Fruit fly (Drosophila melanogaster) whole organism, embryonic: ENCODE results near the gene Wdr62.

Experiments
- B-H2 ChIP-seq: fragments of 200-800 bp; sonication (Bioruptor generic); optimal IDR thresholded peaks from 2 replicates; lab custom pipeline; 2018; ENCODE audit warnings: missing biosample characterization, mild to moderate bottlenecking, missing genetic modification characterization
- C15 ChIP-seq: fragments of 200-800 bp; sonication (Bioruptor generic); IDR thresholded peaks from 3 replicates; pipeline ENCODE4 v1.3.6; 2022; ENCODE audit warnings: missing biosample characterization, missing genetic modification characterization
- CG11696 ChIP-seq: fragments of 200-800 bp; sonication (Bioruptor generic); IDR thresholded peaks from 2 replicates; pipeline ENCODE4 v1.3.6; 2022; ENCODE audit warnings: missing biosample characterization, missing genetic modification characterization
- CG12104 ChIP-seq: fragments of 200-800 bp; sonication (Bioruptor generic); optimal IDR thresholded peaks from 3 replicates; lab custom pipeline; 2016; ENCODE audit warnings: missing biosample characterization, missing genetic modification characterization
- CG12299 ChIP-seq: fragments of 200-800 bp; sonication (Bioruptor generic); optimal IDR thresholded peaks from 2 replicates; lab custom pipeline; 2018; ENCODE audit warnings: missing biosample characterization, mild to moderate bottlenecking, missing genetic modification characterization
- CG14965 ChIP-seq: fragments of 200-800 bp; sonication (Bioruptor generic); optimal IDR thresholded peaks from 2 replicates; lab custom pipeline; 2016; ENCODE audit warnings: missing biosample characterization, missing genetic modification characterization, borderline replicate concordance
- CG15011 ChIP-seq: fragments of 200-800 bp; sonication (Bioruptor generic); optimal IDR thresholded peaks from 3 replicates; lab custom pipeline; 2018; ENCODE audit warnings: missing biosample characterization, mild to moderate bottlenecking, missing genetic modification characterization
- CG16779 ChIP-seq: fragments of 200-800 bp; sonication (Bioruptor generic); IDR thresholded peaks from 2 replicates; pipeline ENCODE4 v1.3.6; 2022; ENCODE audit warnings: missing biosample characterization, missing genetic modification characterization
- CG30020 ChIP-seq: fragments of 200-800 bp; optimal IDR thresholded peaks from 2 replicates; lab custom pipeline; 2019; ENCODE audit warnings: missing biosample characterization, mild to moderate bottlenecking, missing genetic modification characterization, moderate library complexity
- CG3726 ChIP-seq: fragments of 200-800 bp; sonication (Bioruptor generic); IDR thresholded peaks from 3 replicates; pipeline ENCODE4, ENCODE4 v1.3.6; 2022; ENCODE audit warnings: missing biosample characterization, missing genetic modification characterization
- CG43689 ChIP-seq: fragments of 200-800 bp; sonication (Bioruptor generic); IDR thresholded peaks from 2 replicates; pipeline ENCODE4 v1.3.6; 2022; ENCODE audit warnings: missing biosample characterization, missing genetic modification characterization
- CG4404 ChIP-seq: fragments of 200-800 bp; sonication (Bioruptor generic); IDR thresholded peaks from 2 replicates; pipeline ENCODE4 v1.3.6; 2022; ENCODE audit warnings: missing biosample characterization, missing genetic modification characterization
- CG6683 ChIP-seq: fragments of 200-800 bp; sonication (Bioruptor generic); optimal IDR thresholded peaks from 2 replicates; lab custom pipeline; 2017; ENCODE audit warnings: missing biosample characterization, mild to moderate bottlenecking, missing genetic modification characterization, missing genetic modification reagents
- CG8359 ChIP-seq: fragments of 200-800 bp; sonication (Bioruptor generic); optimal IDR thresholded peaks from 2 replicates; lab custom pipeline; 2017; ENCODE audit warnings: missing biosample characterization, mild to moderate bottlenecking, missing genetic modification characterization, borderline replicate concordance
- CG9437 ChIP-seq: fragments of 200-800 bp; sonication (Bioruptor generic); optimal IDR thresholded peaks from 2 replicates; lab custom pipeline; 2018; ENCODE audit warnings: missing biosample characterization, mild to moderate bottlenecking, missing genetic modification characterization
- CG9817 ChIP-seq: fragments of 200-800 bp; sonication (Bioruptor generic); optimal IDR thresholded peaks from 2 replicates; lab custom pipeline; 2018; ENCODE audit warnings: missing biosample characterization, mild to moderate bottlenecking, missing genetic modification characterization, moderate library complexity
- CkIIα-i1 ChIP-seq: fragments of 200-800 bp; sonication (Bioruptor generic); IDR thresholded peaks from 2 replicates; pipeline ENCODE4 v1.3.6; 2022; ENCODE audit warnings: missing biosample characterization, missing genetic modification characterization
- CoRest ChIP-seq: fragments of 200-800 bp; sonication (Bioruptor generic); optimal IDR thresholded peaks from 3 replicates; lab custom pipeline; 2018; ENCODE audit warnings: missing biosample characterization, mild to moderate bottlenecking, missing genetic modification characterization, moderate library complexity
- Ets97D ChIP-seq: fragments of 200-800 bp; sonication (Bioruptor generic); optimal IDR thresholded peaks from 3 replicates; lab custom pipeline; 2016; ENCODE audit warnings: missing biosample characterization, missing genetic modification characterization
- Fer1 ChIP-seq: fragments of 200-800 bp; sonication (Bioruptor generic); optimal IDR thresholded peaks from 2 replicates; lab custom pipeline; 2017; ENCODE audit warnings: missing biosample characterization, mild to moderate bottlenecking, missing genetic modification characterization
- GATAe ChIP-seq: fragments of 200-800 bp; sonication (Bioruptor generic); conservative IDR thresholded peaks from 2 replicates; pipeline ENCODE4 v1.3.6; 2022; ENCODE audit warnings: missing biosample characterization, missing genetic modification characterization
- Hr78 ChIP-seq, 2 experiments: fragments of 200-800 bp in 1 of 2; fragments of >200 bp in 1 of 2; sonication (Bioruptor generic) in 1 of 2; optimal IDR thresholded peaks; 2 replicates each; lab custom pipeline; 2017 to 2019; ENCODE audit warnings: missing biosample characterization in 2 of 2, missing genetic modification characterization in 2 of 2, mild to moderate bottlenecking in 1 of 2, moderate library complexity in 1 of 2
- Lpt ChIP-seq: fragments of >200 bp; optimal IDR thresholded peaks from 2 replicates; lab custom pipeline; 2018; ENCODE audit warnings: missing biosample characterization, missing genetic modification characterization
- NK7.1 ChIP-seq: fragments of 200-800 bp; sonication (Bioruptor generic); optimal IDR thresholded peaks from 3 replicates; lab custom pipeline; 2016; ENCODE audit warnings: missing biosample characterization, missing genetic modification characterization
- Pdp1 ChIP-seq, 2 experiments: fragments of 200-800 bp; sonication (Bioruptor generic); optimal IDR thresholded peaks; 3 replicates each; lab custom pipeline; 2016; ENCODE audit warnings: missing biosample characterization in 2 of 2, missing genetic modification characterization in 2 of 2, mild to moderate bottlenecking in 1 of 2, moderate library complexity in 1 of 2
- Six4 ChIP-seq: fragments of 200-800 bp; sonication (Bioruptor generic); optimal IDR thresholded peaks from 2 replicates; lab custom pipeline; 2016; ENCODE audit warnings: missing biosample characterization, missing genetic modification characterization
- abd-A ChIP-seq: fragments of 200-800 bp; sonication (Bioruptor generic); optimal IDR thresholded peaks from 3 replicates; lab custom pipeline; 2019; ENCODE audit warnings: missing biosample characterization, mild to moderate bottlenecking, missing genetic modification characterization, moderate library complexity
- chinmo ChIP-seq: fragments of 200-800 bp; sonication (Bioruptor generic); IDR thresholded peaks from 4 replicates; pipeline ENCODE4 v1.3.6; 2022; ENCODE audit warnings: missing biosample characterization, missing genetic modification characterization; ENCODE audit not compliant: partially characterized antibody
- chm ChIP-seq: fragments of 200-800 bp; sonication (Bioruptor generic); IDR thresholded peaks from 2 replicates; pipeline ENCODE4 v1.3.6; 2022; ENCODE audit warnings: missing biosample characterization, missing genetic modification characterization
- dan ChIP-seq: fragments of 200-800 bp; sonication (Bioruptor generic); IDR thresholded peaks from 2 replicates; pipeline ENCODE4 v1.3.6; 2022; ENCODE audit warnings: missing biosample characterization, missing genetic modification characterization
- fu2 ChIP-seq: fragments of 200-800 bp; sonication (Bioruptor generic); optimal IDR thresholded peaks from 2 replicates; lab custom pipeline; 2016; ENCODE audit warnings: missing biosample characterization, missing genetic modification characterization
- grn ChIP-seq: fragments of 200-800 bp; sonication (Bioruptor generic); optimal IDR thresholded peaks from 3 replicates; lab custom pipeline; 2017; ENCODE audit warnings: missing biosample characterization, missing genetic modification characterization
- gro ChIP-seq: fragments of 200-800 bp; sonication (Bioruptor generic); optimal IDR thresholded peaks from 2 replicates; lab custom pipeline; 2016; ENCODE audit warnings: missing biosample characterization, missing genetic modification characterization
- ham ChIP-seq: fragments of 200-800 bp; sonication (Bioruptor generic); IDR thresholded peaks from 2 replicates; pipeline ENCODE4 v1.3.6; 2022; ENCODE audit warnings: missing biosample characterization, missing genetic modification characterization
- hth ChIP-seq: fragments of >200 bp; optimal IDR thresholded peaks from 2 replicates; lab custom pipeline; 2017; ENCODE audit warnings: inconsistent platforms
- maf-S ChIP-seq: fragments of 200-800 bp; sonication (Bioruptor generic); optimal IDR thresholded peaks from 2 replicates; lab custom pipeline; 2016; ENCODE audit warnings: missing biosample characterization, missing genetic modification characterization
- nau ChIP-seq: fragments of 200-800 bp; sonication (Bioruptor generic); optimal IDR thresholded peaks from 3 replicates; lab custom pipeline; 2017; ENCODE audit warnings: missing biosample characterization, mild to moderate bottlenecking, missing genetic modification characterization, missing genetic modification reagents
- nerfin-2 ChIP-seq: fragments of 200-800 bp; sonication (Bioruptor generic); IDR thresholded peaks from 2 replicates; pipeline ENCODE4 v1.3.6; 2022; ENCODE audit warnings: missing biosample characterization, missing genetic modification characterization; ENCODE audit not compliant: partially characterized antibody
- odd ChIP-seq: fragments of 200-800 bp; sonication (Bioruptor generic); optimal IDR thresholded peaks from 2 replicates; lab custom pipeline; 2017; ENCODE audit warnings: missing biosample characterization, mild to moderate bottlenecking, missing genetic modification characterization
- p53 ChIP-seq: fragments of 200-800 bp; sonication (Bioruptor generic); optimal IDR thresholded peaks from 2 replicates; lab custom pipeline; 2016; ENCODE audit warnings: missing biosample characterization, missing genetic modification characterization
- phol ChIP-seq: fragments of 200-800 bp; sonication (Bioruptor generic); optimal IDR thresholded peaks from 3 replicates; lab custom pipeline; 2018; ENCODE audit warnings: missing biosample characterization, mild to moderate bottlenecking, missing genetic modification characterization, moderate library complexity
- pum ChIP-seq: fragments of 200-800 bp; sonication (Bioruptor generic); optimal IDR thresholded peaks from 2 replicates; lab custom pipeline; 2016; ENCODE audit warnings: missing biosample characterization, missing genetic modification characterization
- ro ChIP-seq: fragments of 200-800 bp; sonication (Bioruptor generic); IDR thresholded peaks from 2 replicates; pipeline ENCODE4 v1.3.6; 2022; ENCODE audit warnings: missing biosample characterization, missing genetic modification characterization
- row ChIP-seq: fragments of 200-800 bp; sonication (Bioruptor generic); IDR thresholded peaks from 3 replicates; pipeline ENCODE4 v1.3.6; 2022; ENCODE audit warnings: missing biosample characterization, missing genetic modification characterization
- seq ChIP-seq: fragments of 200-800 bp; sonication (Bioruptor generic); IDR thresholded peaks from 2 replicates; pipeline ENCODE4 v1.3.6; 2022; ENCODE audit warnings: missing biosample characterization, missing genetic modification characterization
- tgo ChIP-seq: fragments of 200-800 bp; sonication (Bioruptor generic); IDR thresholded peaks from 3 replicates; pipeline ENCODE4 v1.3.6; 2022; ENCODE audit warnings: missing biosample characterization, missing genetic modification characterization
- tup ChIP-seq: fragments of 200-800 bp; sonication (Bioruptor generic); optimal IDR thresholded peaks from 2 replicates; lab custom pipeline; 2016; ENCODE audit warnings: missing biosample characterization, mild to moderate bottlenecking, missing genetic modification characterization, moderate library complexity
- unpg ChIP-seq: fragments of 200-800 bp; sonication (Bioruptor generic); optimal IDR thresholded peaks from 3 replicates; lab custom pipeline; 2018; ENCODE audit warnings: missing biosample characterization, mild to moderate bottlenecking, missing genetic modification characterization, moderate library complexity
- wek ChIP-seq: fragments of 200-800 bp; sonication (Bioruptor generic); optimal IDR thresholded peaks from 3 replicates; lab custom pipeline; 2018; ENCODE audit warnings: missing biosample characterization, mild to moderate bottlenecking, missing genetic modification characterization, moderate library complexity
- zfh1 ChIP-seq: fragments of 200-800 bp; sonication (Bioruptor generic); IDR thresholded peaks from 3 replicates; pipeline ENCODE4 v1.3.6; 2022; ENCODE audit warnings: missing biosample characterization, missing genetic modification characterization

The Wdr62 gene

DNA sequence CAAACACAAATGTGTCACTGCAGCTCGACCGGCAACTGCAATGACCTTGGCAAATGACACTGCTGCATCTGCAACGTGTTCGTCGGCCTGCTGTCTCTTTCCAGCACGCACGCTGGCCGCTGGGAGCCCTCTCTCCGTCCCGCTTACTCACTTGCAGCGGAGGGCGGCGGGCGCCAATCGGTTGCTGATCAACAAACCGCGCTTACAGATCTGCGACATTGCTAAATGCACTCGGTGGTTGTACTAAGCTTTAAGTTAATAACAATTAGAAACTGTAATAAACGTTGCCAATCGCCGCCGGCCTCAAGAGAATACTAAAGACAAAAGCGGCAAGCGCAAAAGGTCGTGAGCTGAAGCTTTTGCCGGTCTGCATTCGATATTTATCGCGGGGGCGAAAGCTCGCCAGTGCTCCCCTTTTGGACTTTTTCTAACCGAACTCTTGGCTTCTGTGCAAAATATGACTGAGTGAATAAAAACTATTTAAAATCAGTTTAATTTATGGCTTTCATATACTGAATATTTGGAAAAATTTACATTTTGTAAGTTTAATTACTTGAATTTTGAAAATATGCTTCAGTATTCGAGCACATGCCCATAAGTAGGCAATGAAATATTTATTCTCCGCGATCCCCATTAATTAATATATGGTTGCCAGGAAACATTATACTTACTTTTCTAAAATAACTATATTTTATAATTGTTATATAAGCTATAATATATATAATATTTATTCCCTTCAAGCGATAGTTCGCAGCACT is 103.2 kb downstream of the Wdr62 start, which contains the start of gene Got2 (continued):
- TF ChIP-seq ham (GFP tag; lab: Robert Waterston, UW) (no peak), row (GFP tag; lab: Robert Waterston, UW) (peak; percentile 85), Hr78 (GFP tag; optimal IDR thresholded peaks at IDR 0.05; lab: Kevin White, UChicago) (peak in 1 of 2 experiments; percentile 83), odd (GFP tag; lab: Kevin White, UChicago) (no peak), CG12104 (GFP tag; lab: Kevin White, UChicago) (no peak), nau (GFP tag; lab: Kevin White, UChicago) (no peak), unpg (no peak), NK7.1 (GFP tag; lab: Kevin White, UChicago) (no peak), CG12299 (no peak), CG14965 (no peak), Six4 (GFP tag; lab: Kevin White, UChicago) (no peak), Lpt (GFP tag; lab: Kevin White, UChicago) (no peak), CG9437 (GFP tag; lab: Kevin White, UChicago) (peak; percentile 61), CG11696 (GFP tag; lab: Robert Waterston, UW) (no peak), CG30020 (tag; lab: Kevin White, UChicago) (no peak), fu2 (GFP tag; lab: Kevin White, UChicago) (peak; percentile 23), wek (GFP tag; lab: Kevin White, UChicago) (no peak), zfh1 (GFP tag; lab: Robert Waterston, UW) (no peak), CG16779 (GFP tag; lab: Robert Waterston, UW) (no peak), B-H2 (GFP tag; lab: Kevin White, UChicago) (no peak), hth (no peak), nerfin-2 (GFP tag; lab: Robert Waterston, UW) (peak; percentile 67), maf-S (no peak), CG43689 (GFP tag; lab: Robert Waterston, UW) (no peak), abd-A (tag; lab: Kevin White, UChicago) (no peak), pum (no peak), Ets97D (GFP tag; lab: Kevin White, UChicago) (no peak), CG6683 (GFP tag; lab: Kevin White, UChicago) (no peak), grn (GFP tag; lab: Kevin White, UChicago) (no peak), CG9817 (tag; lab: Kevin White, UChicago) (no peak), tgo (GFP tag; lab: Robert Waterston, UW) (no peak), Pdp1 (GFP tag; optimal IDR thresholded peaks at IDR 0.05; lab: Kevin White, UChicago) (no peak), dan (no peak), GATAe (no peak), phol (no peak), seq (GFP tag; lab: Robert Waterston, UW) (no peak), gro (no peak), CG8359 (GFP tag; lab: Kevin White, UChicago) (no peak), CG15011 (GFP tag; lab: Kevin White, UChicago) (no peak), Fer1 (GFP tag; lab: Kevin White, UChicago) (no peak), chinmo (GFP tag; lab: Robert Waterston, UW) (peak; percentile 90; the same call in 3 of the 4 replicates), CG3726 (GFP tag; lab: Robert Waterston, UW) (no peak), p53 (GFP tag; lab: Kevin White, UChicago) (no peak), CG4404 (no peak), CoRest (tag; lab: Kevin White, UChicago) (peak; percentile 39), CkIIα-i1 (GFP tag; lab: Robert Waterston, UW) (no peak), ro (no peak), C15 (no peak), tup (no peak), chm (GFP tag; lab: Robert Waterston, UW) (no peak)
